Fruit fly (Drosophila melanogaster) whole organism: ENCODE data around the gene CecB.

Experiments used
- CG8478 ChIP-seq: fragments of >200 bp; optimal IDR thresholded peaks from 2 replicates; lab custom pipeline; 2018; ENCODE audit warnings: inconsistent platforms
- Dll ChIP-seq: fragments of >200 bp; optimal IDR thresholded peaks from 2 replicates; lab custom pipeline; 2017
- EcR ChIP-seq, 2 experiments: fragments of >200 bp; optimal IDR thresholded peaks; 2 replicates each; lab custom pipeline; 2017; ENCODE audit warnings: missing biosample characterization in 2 of 2, missing genetic modification characterization in 2 of 2, missing genetic modification reagents in 2 of 2
- pan ChIP-seq: fragments of >200 bp; optimal IDR thresholded peaks from 2 replicates; lab custom pipeline; 2017
- psq ChIP-seq: fragments of >200 bp; optimal IDR thresholded peaks from 2 replicates; lab custom pipeline; 2017
- usp ChIP-seq: fragments of >200 bp; optimal IDR thresholded peaks from 2 replicates; lab custom pipeline; 2017; ENCODE audit warnings: missing biosample characterization, missing genetic modification characterization, mixed read lengths

CecB gene

DNA sequence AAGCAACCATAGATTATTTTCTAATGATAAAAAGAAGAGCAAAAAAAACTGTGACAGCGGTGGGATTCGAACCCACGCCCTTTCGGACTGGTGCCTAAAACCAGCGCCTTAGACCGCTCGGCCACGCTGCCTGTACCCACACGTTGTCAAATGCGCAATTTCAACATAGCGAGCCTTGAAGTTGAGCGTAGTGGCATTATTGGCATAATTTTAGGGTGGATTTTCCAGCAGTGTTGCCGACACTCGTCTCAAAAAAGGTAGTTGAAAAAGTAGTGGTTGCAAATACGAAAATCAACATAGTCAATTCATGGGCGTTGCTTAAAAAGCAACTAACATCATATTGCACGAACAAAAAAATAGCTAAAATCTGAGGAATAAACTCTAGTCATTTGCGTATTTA, 35.0 kb upstream of the CecB start:
- no peak for TF ChIP-seq pan (lab: Kevin White, UChicago)
- no peak for TF ChIP-seq Dll (lab: Kevin White, UChicago)
- no peak for TF ChIP-seq EcR (GFP tag; optimal IDR thresholded peaks at IDR 0.05; lab: Kevin White, UChicago)
- no peak for TF ChIP-seq usp (GFP tag; lab: Kevin White, UChicago)
- no peak for TF ChIP-seq CG8478 (lab: Kevin White, UChicago)
- TF ChIP-seq psq (lab: Kevin White, UChicago), result no peak

DNA sequence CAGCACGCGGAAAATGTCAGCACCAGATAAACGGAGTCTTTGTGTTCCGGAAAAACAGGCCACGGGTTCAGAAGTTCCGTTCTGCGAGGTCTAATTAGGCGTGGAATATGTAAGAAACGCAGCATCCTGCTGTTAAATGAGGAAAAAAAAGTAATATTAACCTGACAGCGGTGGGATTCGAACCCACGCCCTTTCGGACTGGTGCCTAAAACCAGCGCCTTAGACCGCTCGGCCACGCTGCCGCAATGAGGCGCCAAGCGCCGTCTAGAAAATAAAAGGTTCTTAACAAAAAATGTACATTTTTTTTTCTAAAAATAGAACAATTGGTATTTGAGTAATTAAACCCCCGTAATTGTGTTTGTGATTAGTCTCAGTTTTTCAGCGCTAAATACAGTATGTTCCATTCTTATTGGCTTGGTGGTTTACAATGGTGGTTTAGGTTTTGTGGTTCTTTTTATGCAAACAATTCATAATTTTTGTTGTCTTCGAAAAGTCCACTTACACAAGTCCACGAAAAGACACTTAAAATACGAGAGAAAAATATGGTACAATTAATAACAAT, 34.3 kb upstream of the CecB start:
- TF ChIP-seq CG8478 (lab: Kevin White, UChicago) (no peak), Dll (lab: Kevin White, UChicago) (no peak)

- TF ChIP-seq Dll (lab: Kevin White, UChicago), result no peak
These were observed 33.0 kb upstream of the CecB start, which contains the start of gene CG9733 for dm6 chr3R:30246603-30247002. CG9733 (minus strand) TSS chr3R:30246703.

DNA sequence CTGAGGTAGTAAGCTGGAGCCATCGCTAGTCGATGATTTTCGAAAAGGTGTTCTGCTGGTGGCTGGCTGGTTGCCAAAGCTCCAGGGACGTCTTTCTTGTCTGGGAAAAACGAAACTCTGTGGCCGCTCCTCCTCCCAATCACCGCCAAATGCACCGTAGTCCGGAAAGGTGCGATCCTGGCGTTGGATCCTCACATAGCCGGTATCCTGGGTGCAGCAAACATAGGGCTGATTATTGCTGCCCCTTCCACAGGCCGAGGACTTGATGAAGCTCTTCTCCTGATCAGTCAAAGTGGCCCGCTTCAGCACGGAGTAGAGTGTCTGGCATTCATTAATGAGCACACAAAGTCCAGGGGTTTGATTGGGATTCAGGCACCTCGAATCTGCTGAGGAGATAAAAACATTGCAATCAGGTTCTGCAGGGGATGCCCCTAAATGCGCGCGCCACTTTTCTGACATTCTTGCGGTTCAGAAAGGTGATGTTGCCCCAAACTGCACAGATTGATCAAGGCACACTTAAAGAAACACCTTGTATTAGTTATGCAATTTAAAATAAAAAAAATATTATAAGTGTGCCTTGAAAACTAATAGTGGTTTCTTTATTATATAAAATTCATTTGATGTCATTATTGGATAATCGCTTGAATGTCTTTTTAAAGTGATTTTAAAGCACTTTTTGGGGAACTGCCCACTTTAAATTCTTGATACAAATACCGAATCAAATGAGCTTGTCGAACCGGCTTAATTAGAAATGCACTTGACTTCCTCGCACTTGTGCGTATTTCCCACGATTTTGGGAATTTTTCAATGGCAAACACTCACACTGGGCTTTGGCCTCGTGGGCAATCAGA, 32.4 kb upstream of the CecB start:
- no peak for TF ChIP-seq usp (GFP tag; lab: Kevin White, UChicago)
- no peak for TF ChIP-seq EcR (GFP tag; optimal IDR thresholded peaks at IDR 0.05; lab: Kevin White, UChicago)
- TF ChIP-seq CG8478 (lab: Kevin White, UChicago), result no peak
- no peak for TF ChIP-seq pan (lab: Kevin White, UChicago)
- TF ChIP-seq Dll (lab: Kevin White, UChicago), result no peak
- TF ChIP-seq psq (lab: Kevin White, UChicago), result no peak

DNA sequence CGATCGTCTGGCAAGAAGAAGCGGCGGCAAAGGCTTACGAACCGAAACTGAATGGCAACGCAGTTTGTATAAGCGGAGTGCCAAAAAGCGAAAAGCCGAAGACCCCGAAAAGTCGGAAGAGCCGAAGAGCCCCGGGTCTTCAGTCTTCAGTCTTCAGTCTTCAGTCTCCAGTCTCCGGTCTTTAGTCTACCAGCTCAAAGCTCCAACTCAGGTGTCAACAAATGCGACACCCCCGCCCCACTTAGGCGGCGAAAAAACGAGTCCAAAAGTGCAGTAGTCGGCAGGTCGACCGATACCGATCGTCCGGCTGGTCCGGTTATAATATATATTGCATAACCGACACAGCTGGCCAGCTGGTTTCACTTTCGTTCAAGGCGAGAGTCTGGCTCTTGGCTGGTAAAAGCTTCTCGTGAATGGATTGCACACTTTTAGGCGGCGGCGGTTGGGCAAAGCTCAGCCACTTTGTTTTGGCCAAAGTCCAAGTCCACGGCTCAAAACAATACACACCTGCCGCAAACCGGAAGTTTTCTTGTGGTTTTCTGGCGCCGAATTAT, 29.7 kb upstream of the CecB start, which contains the start of gene CG9737:
CG9737 (minus strand) TSS at position 51 of the 554 bp plus-strand sequence.
- TF ChIP-seq EcR (GFP tag; optimal IDR thresholded peaks at IDR 0.05; lab: Kevin White, UChicago) (no peak), usp (GFP tag; lab: Kevin White, UChicago) (no peak), Dll (lab: Kevin White, UChicago) (no peak)

DNA sequence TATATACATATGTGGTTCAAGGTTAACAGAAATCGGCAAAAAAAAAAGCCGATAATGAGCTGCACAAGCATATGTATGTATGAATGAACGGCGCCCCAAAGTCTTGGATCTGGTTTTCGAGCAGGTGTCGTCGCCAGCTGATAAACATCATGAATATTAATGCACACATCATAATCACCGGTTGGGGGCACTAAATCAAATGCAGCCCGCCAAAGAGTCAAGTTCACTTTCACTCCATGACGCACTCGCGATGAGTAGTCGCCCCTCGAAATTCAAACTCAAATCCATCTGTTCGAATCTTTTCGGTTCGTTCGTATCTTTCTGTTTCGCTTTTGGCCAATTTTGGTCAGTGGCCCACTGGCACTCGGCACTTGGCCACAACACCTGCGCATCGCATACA, 26.6 kb upstream of the CecB start:
- no peak for TF ChIP-seq usp (GFP tag; lab: Kevin White, UChicago)
- no peak for TF ChIP-seq EcR (GFP tag; optimal IDR thresholded peaks at IDR 0.05; lab: Kevin White, UChicago)
- no peak for TF ChIP-seq CG8478 (lab: Kevin White, UChicago)
- TF ChIP-seq psq (lab: Kevin White, UChicago), result no peak
- TF ChIP-seq Dll (lab: Kevin White, UChicago), result no peak
- no peak for TF ChIP-seq pan (lab: Kevin White, UChicago)

dm6 chr3R:30237634-30238033, 24.0 kb upstream of the CecB start, which contains the start of gene CG43448:
CG43448 (minus strand) TSS chr3R:30237734.
- TF ChIP-seq psq (lab: Kevin White, UChicago) (no peak), pan (lab: Kevin White, UChicago) (no peak), usp (GFP tag; lab: Kevin White, UChicago) (no peak), Dll (lab: Kevin White, UChicago) (no peak), CG8478 (lab: Kevin White, UChicago) (no peak), EcR (GFP tag; optimal IDR thresholded peaks at IDR 0.05; lab: Kevin White, UChicago) (no peak)

- no peak for TF ChIP-seq psq (lab: Kevin White, UChicago)
- no peak for TF ChIP-seq pan (lab: Kevin White, UChicago)
- no peak for TF ChIP-seq EcR (GFP tag; optimal IDR thresholded peaks at IDR 0.05; lab: Kevin White, UChicago)
- TF ChIP-seq Dll (lab: Kevin White, UChicago), result no peak
- TF ChIP-seq usp (GFP tag; lab: Kevin White, UChicago), result no peak
These were observed 23.4 kb upstream of the CecB start for dm6 chr3R:30236994-30237393.

DNA sequence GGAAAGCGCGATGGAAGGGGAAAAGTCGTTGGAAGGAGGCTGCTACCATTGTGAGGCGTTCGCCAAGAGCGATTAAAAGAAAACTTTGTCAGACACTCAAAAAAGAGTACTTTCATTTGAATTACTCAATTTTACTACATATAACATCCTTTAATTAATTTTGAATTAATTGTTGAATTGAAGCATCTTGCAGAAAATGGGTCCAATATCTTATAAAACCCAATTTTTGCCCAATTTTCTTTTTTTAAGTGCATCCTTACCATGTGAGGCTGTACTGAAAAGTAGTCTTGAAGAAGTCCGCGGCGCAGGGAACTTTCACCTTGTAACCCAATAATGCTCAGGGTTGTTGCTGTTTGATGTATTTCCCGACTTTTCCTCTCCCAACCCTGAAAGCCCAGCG, 21.7 kb upstream of the CecB start:
- TF ChIP-seq pan (lab: Kevin White, UChicago) (no peak), CG8478 (lab: Kevin White, UChicago) (no peak), psq (lab: Kevin White, UChicago) (no peak), EcR (GFP tag; optimal IDR thresholded peaks at IDR 0.05; lab: Kevin White, UChicago) (no peak), Dll (lab: Kevin White, UChicago) (no peak), usp (GFP tag; lab: Kevin White, UChicago) (no peak)

DNA sequence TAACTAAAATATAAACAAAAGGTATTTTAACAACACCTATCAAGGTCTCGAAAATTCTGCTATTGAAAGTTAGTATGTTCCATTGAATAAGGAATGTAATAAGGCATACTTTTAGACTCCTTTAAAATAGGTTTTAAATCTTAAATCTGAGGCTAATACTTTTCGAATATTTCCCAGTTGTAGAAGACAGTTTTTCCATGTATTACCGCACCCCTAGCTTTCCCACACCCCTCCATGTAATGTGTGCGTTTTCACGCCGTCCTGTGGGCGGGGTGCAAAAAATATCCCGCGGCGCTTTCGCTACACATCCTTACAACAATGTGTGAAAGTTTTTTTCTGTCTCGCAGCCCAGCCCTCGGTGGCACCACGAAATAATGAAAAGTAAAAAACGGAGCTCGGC, 11.0 kb upstream of the CecB start:
- TF ChIP-seq pan (lab: Kevin White, UChicago) (no peak), EcR (GFP tag; optimal IDR thresholded peaks at IDR 0.05; lab: Kevin White, UChicago) (no peak), usp (GFP tag; lab: Kevin White, UChicago) (no peak), Dll (lab: Kevin White, UChicago) (no peak), psq (lab: Kevin White, UChicago) (no peak)

DNA sequence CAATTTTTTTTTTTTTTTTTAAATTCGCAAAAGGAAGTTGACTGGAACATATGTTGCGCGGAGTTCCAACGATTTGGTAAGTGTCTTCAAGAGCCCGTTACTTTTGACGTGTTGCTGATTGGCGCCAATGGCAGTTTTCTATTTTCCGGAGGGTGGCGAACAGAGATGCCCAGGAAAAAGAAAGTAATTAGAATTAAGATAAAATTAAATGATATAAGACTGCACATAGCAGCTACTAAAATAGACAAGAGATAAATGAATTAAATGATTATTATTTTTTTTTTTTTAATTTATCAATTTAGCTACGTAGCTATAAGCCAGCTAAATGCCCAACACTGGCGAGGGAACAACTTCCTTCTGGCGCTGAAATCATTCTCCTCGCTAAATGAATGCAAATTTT, 8.6 kb upstream of the CecB start:
- TF ChIP-seq usp (GFP tag; lab: Kevin White, UChicago) (no peak), pan (lab: Kevin White, UChicago) (no peak), EcR (GFP tag; optimal IDR thresholded peaks at IDR 0.05; lab: Kevin White, UChicago) (no peak), Dll (lab: Kevin White, UChicago) (no peak), psq (lab: Kevin White, UChicago) (no peak), CG8478 (lab: Kevin White, UChicago) (no peak)
